Worm (Caenorhabditis elegans) whole organism, L3 larva: ENCODE data around the gene try-9.

Experiments
- R02D3.7 ChIP-seq: fragments of 150-350 bp; optimal IDR thresholded peaks from 2 replicates; lab custom pipeline; 2014; ENCODE audit warnings: missing biosample characterization, missing genetic modification characterization
- ceh-16 ChIP-seq: sonication (generic microtip); optimal IDR thresholded peaks from 2 replicates; lab custom pipeline; 2017; ENCODE audit warnings: missing biosample characterization, missing genetic modification characterization
- ceh-28 ChIP-seq: fragments of 150-350 bp; optimal IDR thresholded peaks from 2 replicates; lab custom pipeline; 2014; ENCODE audit warnings: missing biosample characterization, missing genetic modification reagents, missing genetic modification characterization
- daf-12 ChIP-seq: fragments of 150-350 bp; optimal IDR thresholded peaks from 2 replicates; lab custom pipeline; 2014; ENCODE audit warnings: missing biosample characterization, missing genetic modification reagents, missing genetic modification characterization
- egl-27 ChIP-seq: sonication (generic microtip); optimal IDR thresholded peaks from 4 replicates; lab custom pipeline; 2017; ENCODE audit warnings: missing biosample characterization, missing genetic modification reagents, missing genetic modification characterization
- egl-5 ChIP-seq: fragments of 150-350 bp; optimal IDR thresholded peaks from 2 replicates; lab custom pipeline; 2017; ENCODE audit warnings: missing biosample characterization, missing genetic modification reagents, missing genetic modification characterization, inconsistent platforms
- elt-1 ChIP-seq: fragments of 150-350 bp; optimal IDR thresholded peaks from 2 replicates; lab custom pipeline; 2014; ENCODE audit warnings: missing biosample characterization, missing genetic modification characterization
- elt-2 ChIP-seq: sonication (generic microtip); optimal IDR thresholded peaks from 2 replicates; lab custom pipeline; 2016; ENCODE audit warnings: missing genetic modification reagents, mild to moderate bottlenecking, missing genetic modification characterization, missing compliant biosample characterization
- elt-3 ChIP-seq, 3 experiments: fragments of 150-350 bp in 1 of 3; sonication (generic microtip) in 2 of 3; optimal IDR thresholded peaks; 2 replicates in 2 of 3; 4 replicates in 1 of 3; lab custom pipeline; 2014 to 2017; ENCODE audit warnings: missing biosample characterization in 3 of 3, missing genetic modification characterization in 3 of 3
- eor-1 ChIP-seq, 2 experiments: fragments of 150-350 bp; optimal IDR thresholded peaks; 2 replicates each; lab custom pipeline; 2014 to 2018; ENCODE audit warnings: missing biosample characterization in 2 of 2, missing genetic modification characterization in 2 of 2
- fkh-10 ChIP-seq: sonication (generic microtip); optimal IDR thresholded peaks from 2 replicates; lab custom pipeline; 2017; ENCODE audit warnings: missing biosample characterization, missing genetic modification reagents, missing genetic modification characterization
- fkh-2 ChIP-seq: fragments of 150-350 bp; optimal IDR thresholded peaks from 2 replicates; lab custom pipeline; 2014; ENCODE audit warnings: missing biosample characterization, missing genetic modification reagents, missing genetic modification characterization
- lin-15B ChIP-seq: fragments of 150-350 bp; optimal IDR thresholded peaks from 2 replicates; lab custom pipeline; 2014; ENCODE audit warnings: missing biosample characterization, missing genetic modification characterization
- lin-39 ChIP-seq: fragments of 150-350 bp; optimal IDR thresholded peaks from 2 replicates; lab custom pipeline; 2018; ENCODE audit warnings: missing biosample characterization, missing genetic modification reagents, missing genetic modification characterization
- mdl-1 ChIP-seq: fragments of 150-350 bp; optimal IDR thresholded peaks from 2 replicates; lab custom pipeline; 2014; ENCODE audit warnings: missing biosample characterization, missing genetic modification characterization
- mml-1 ChIP-seq: fragments of 150-350 bp; sonication (generic microtip); optimal IDR thresholded peaks from 3 replicates; lab custom pipeline; 2014; ENCODE audit warnings: missing biosample characterization, missing genetic modification characterization
- nfya-1 ChIP-seq: sonication (generic microtip); optimal IDR thresholded peaks from 2 replicates; lab custom pipeline; 2017; ENCODE audit warnings: missing genetic modification characterization, mild to moderate bottlenecking, missing compliant biosample characterization, antibody characterized with exemption, moderate library complexity; ENCODE audit not compliant: insufficient read depth
- nhr-11 ChIP-seq: fragments of 150-350 bp; optimal IDR thresholded peaks from 2 replicates; lab custom pipeline; 2014; ENCODE audit warnings: missing biosample characterization, missing genetic modification characterization
- nhr-12 ChIP-seq: fragments of 150-350 bp; optimal IDR thresholded peaks from 2 replicates; lab custom pipeline; 2014; ENCODE audit warnings: missing biosample characterization, missing genetic modification characterization
- nhr-23 ChIP-seq: fragments of 150-350 bp; optimal IDR thresholded peaks from 2 replicates; lab custom pipeline; 2014; ENCODE audit warnings: missing biosample characterization, missing genetic modification reagents, missing genetic modification characterization
- nhr-237 ChIP-seq: fragments of 150-350 bp; optimal IDR thresholded peaks from 2 replicates; lab custom pipeline; 2014; ENCODE audit warnings: missing biosample characterization, missing genetic modification characterization
- nhr-28 ChIP-seq: fragments of 150-350 bp; optimal IDR thresholded peaks from 2 replicates; lab custom pipeline; 2014; ENCODE audit warnings: missing biosample characterization, missing genetic modification characterization
- nhr-43 ChIP-seq: sonication (generic microtip); optimal IDR thresholded peaks from 2 replicates; lab custom pipeline; 2016; ENCODE audit warnings: mild to moderate bottlenecking, missing genetic modification characterization, missing compliant biosample characterization; ENCODE audit not compliant: poor library complexity, severe bottlenecking
- nhr-67 ChIP-seq: fragments of 150-350 bp; optimal IDR thresholded peaks from 2 replicates; lab custom pipeline; 2014; ENCODE audit warnings: missing biosample characterization, missing genetic modification characterization
- nhr-76 ChIP-seq: fragments of 150-350 bp; sonication (generic microtip); optimal IDR thresholded peaks from 5 replicates; lab custom pipeline; 2014; ENCODE audit warnings: missing biosample characterization, missing genetic modification characterization
- pha-4 ChIP-seq: fragments of 150-350 bp; optimal IDR thresholded peaks from 2 replicates; lab custom pipeline; 2014; ENCODE audit warnings: missing biosample characterization, missing genetic modification reagents, missing genetic modification characterization
- skn-1 ChIP-seq: fragments of 150-350 bp; optimal IDR thresholded peaks from 2 replicates; lab custom pipeline; 2014; ENCODE audit warnings: missing biosample characterization, missing genetic modification characterization
- tbx-2 ChIP-seq: sonication (generic microtip); optimal IDR thresholded peaks from 2 replicates; lab custom pipeline; 2016; ENCODE audit warnings: mild to moderate bottlenecking, missing genetic modification characterization, missing compliant biosample characterization
- unc-39 ChIP-seq: sonication (generic microtip); optimal IDR thresholded peaks from 4 replicates; lab custom pipeline; 2017; ENCODE audit warnings: missing biosample characterization, missing genetic modification characterization
- unc-62 ChIP-seq: fragments of 150-350 bp; sonication (generic microtip); optimal IDR thresholded peaks from 4 replicates; lab custom pipeline; 2014; ENCODE audit warnings: missing biosample characterization, missing genetic modification reagents, missing genetic modification characterization
- zag-1 ChIP-seq: fragments of 150-350 bp; optimal IDR thresholded peaks from 2 replicates; lab custom pipeline; 2014; ENCODE audit warnings: missing biosample characterization, missing genetic modification characterization
- ztf-4 ChIP-seq: fragments of 150-350 bp; optimal IDR thresholded peaks from 2 replicates; lab custom pipeline; 2014; ENCODE audit warnings: missing biosample characterization, missing genetic modification characterization

try-9 gene

ce11 chrII:4394438-4394837 is 26.4 kb downstream of the try-9 start:
- TF ChIP-seq ceh-16 (tag; lab: Kevin White, UChicago) (no peak), pha-4 (tag; lab: Kevin White, UChicago) (no peak), ztf-4 (tag; lab: Kevin White, UChicago) (no peak), ceh-28 (tag; lab: Kevin White, UChicago) (no peak), mml-1 (no peak), elt-2 (no peak), daf-12 (tag; lab: Kevin White, UChicago) (no peak), fkh-2 (tag; lab: Kevin White, UChicago) (no peak), lin-39 (tag; lab: Kevin White, UChicago) (no peak)

- no peak for TF ChIP-seq nhr-76 (tag; lab: Kevin White, UChicago)
- no peak for TF ChIP-seq zag-1 (tag; lab: Kevin White, UChicago)
- no peak for TF ChIP-seq lin-39 (tag; lab: Kevin White, UChicago)
- no peak for TF ChIP-seq egl-27 (tag; lab: Kevin White, UChicago)
- TF ChIP-seq mml-1, result no peak
- TF ChIP-seq nhr-11 (tag; lab: Kevin White, UChicago), result no peak
- TF ChIP-seq nhr-67 (tag; lab: Kevin White, UChicago), result no peak
- TF ChIP-seq mdl-1 (tag; lab: Kevin White, UChicago), result no peak
- TF ChIP-seq tbx-2 (tag; lab: Kevin White, UChicago), result no peak
- TF ChIP-seq skn-1 (tag; lab: Kevin White, UChicago), result no peak
- no peak for TF ChIP-seq elt-1 (tag; lab: Kevin White, UChicago)
- no peak for TF ChIP-seq nhr-237 (tag; lab: Kevin White, UChicago)
- TF ChIP-seq R02D3.7 (tag; lab: Kevin White, UChicago), result no peak
- TF ChIP-seq ztf-4 (tag; lab: Kevin White, UChicago), result no peak
- TF ChIP-seq nhr-23, result no peak
- no peak for TF ChIP-seq nfya-1 (tag; lab: Kevin White, UChicago)
- no peak for TF ChIP-seq elt-3 (tag; optimal IDR thresholded peaks at IDR 0.05; lab: Kevin White, UChicago)
- TF ChIP-seq elt-2, result no peak
- TF ChIP-seq fkh-10 (GFP tag; lab: Kevin White, UChicago), result no peak
- no peak for TF ChIP-seq nhr-43
These were observed 37.3 kb downstream of the try-9 start, which contains the start of gene ZK430.5 for ce11 chrII:4405358-4405757. ZK430.5 (plus strand) TSS chrII:4405658.

ce11 chrII:4409650-4410049 is 41.6 kb downstream of the try-9 start:
- TF ChIP-seq nhr-12 (tag; lab: Kevin White, UChicago), result no peak
- peak; percentile 90 for TF ChIP-seq nfya-1 (tag; lab: Kevin White, UChicago)
- TF ChIP-seq, all 47 proteins: peak for 1

- TF ChIP-seq lin-15B (no peak), eor-1 (tag; optimal IDR thresholded peaks at IDR 0.05; lab: Kevin White, UChicago) (no peak), nhr-67 (tag; lab: Kevin White, UChicago) (no peak), nhr-43 (no peak), ceh-16 (tag; lab: Kevin White, UChicago) (no peak), egl-5 (tag; lab: Kevin White, UChicago) (no peak), egl-27 (tag; lab: Kevin White, UChicago) (no peak), unc-39 (tag; lab: Kevin White, UChicago) (no peak), elt-3 (tag; optimal IDR thresholded peaks at IDR 0.05; lab: Kevin White, UChicago) (no peak), nhr-28 (no peak), mdl-1 (tag; lab: Kevin White, UChicago) (no peak), nhr-12 (tag; lab: Kevin White, UChicago) (no peak), nfya-1 (tag; lab: Kevin White, UChicago) (no peak), unc-62 (no peak)
- TF ChIP-seq, all 47 proteins: peak for 0
These were observed 49.3 kb downstream of the try-9 start, which contains the start of gene sod-5 for ce11 chrII:4417333-4417732. sod-5 (plus strand) TSS chrII:4417633.
